Fruit fly (Drosophila melanogaster): ENCODE data around the gene Smr.
A peak's percentile ranks its signal among the peaks of the same experiment; 100 is the strongest.

dm6 chrX:12749891-12750581 lies 7.6 kb upstream of the Smr start:
- TF ChIP-seq CG13296 (GFP tag; optimal IDR thresholded peaks at IDR 0.05): no peak
- no peak for TF ChIP-seq CG8944 (GFP tag; optimal IDR thresholded peaks at IDR 0.05)
- TF ChIP-seq schlank (tag; optimal IDR thresholded peaks at IDR 0.05): peak; percentile 6
- no peak for TF ChIP-seq Dfd (GFP tag; optimal IDR thresholded peaks at IDR 0.05)
- no peak for TF ChIP-seq CG6854 (GFP tag; optimal IDR thresholded peaks at IDR 0.05)
- no peak for TF ChIP-seq Tbp (GFP tag; optimal IDR thresholded peaks at IDR 0.05)
